Fruit fly (Drosophila melanogaster) whole organism: ENCODE data around the gene CG32199.

Experiments used
- Dll ChIP-seq: fragments of >200 bp; optimal IDR thresholded peaks from 2 replicates; lab custom pipeline; 2017
- EcR ChIP-seq, 2 experiments: fragments of >200 bp; optimal IDR thresholded peaks; 2 replicates each; lab custom pipeline; 2017; ENCODE audit warnings: missing biosample characterization in 2 of 2, missing genetic modification characterization in 2 of 2, missing genetic modification reagents in 2 of 2
- pan ChIP-seq: fragments of >200 bp; optimal IDR thresholded peaks from 2 replicates; lab custom pipeline; 2017
- psq ChIP-seq: fragments of >200 bp; optimal IDR thresholded peaks from 2 replicates; lab custom pipeline; 2017
- usp ChIP-seq: fragments of >200 bp; optimal IDR thresholded peaks from 2 replicates; lab custom pipeline; 2017; ENCODE audit warnings: missing biosample characterization, missing genetic modification characterization, mixed read lengths

DNA sequence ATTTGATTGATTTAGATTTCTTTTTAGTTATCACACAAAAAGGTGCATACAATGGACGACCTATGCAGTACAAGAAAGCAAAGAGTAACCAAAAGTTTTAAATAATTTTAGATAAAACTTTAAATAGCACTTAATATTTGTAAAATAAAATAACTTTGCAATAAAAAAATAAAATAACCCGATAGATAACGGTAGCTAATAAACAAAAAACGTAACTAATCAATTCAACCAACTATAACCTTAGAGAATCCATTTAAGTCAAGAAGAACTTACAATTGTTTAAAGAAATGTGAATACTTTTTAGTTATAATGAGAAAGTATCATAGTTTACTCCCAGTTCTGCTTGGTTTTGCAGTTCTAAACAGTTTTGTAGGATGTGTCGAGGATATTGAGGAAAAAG lies 2.4 kb upstream of the CG32199 start, which contains the start of gene CG32201:
- no peak for TF ChIP-seq psq (lab: Kevin White, UChicago)
- TF ChIP-seq usp (GFP tag; lab: Kevin White, UChicago), result no peak
- no peak for TF ChIP-seq Dll
- TF ChIP-seq EcR (GFP tag; optimal IDR thresholded peaks at IDR 0.05; lab: Kevin White, UChicago), result no peak
- TF ChIP-seq pan, result no peak
